Worm (Caenorhabditis elegans): Measurements from ENCODE around the gene amt-1.

- TF ChIP-seq pha-4 (tag; optimal IDR thresholded peaks at IDR 0.05) (no peak), unc-62 (GFP tag; optimal IDR thresholded peaks at IDR 0.05) (no peak), nhr-76 (tag; optimal IDR thresholded peaks at IDR 0.05) (no peak), unc-39 (tag; optimal IDR thresholded peaks at IDR 0.05) (no peak), elt-3 (tag; optimal IDR thresholded peaks at IDR 0.05) (no peak)
These were observed 44.8 kb upstream of the amt-1 start for ce11 chrX:4526412-4526811.

Measured in whole organism, mixed stage, embryonic.